ENCODE assay signal across 4 worm cellular contexts in the genomic region with DNA sequence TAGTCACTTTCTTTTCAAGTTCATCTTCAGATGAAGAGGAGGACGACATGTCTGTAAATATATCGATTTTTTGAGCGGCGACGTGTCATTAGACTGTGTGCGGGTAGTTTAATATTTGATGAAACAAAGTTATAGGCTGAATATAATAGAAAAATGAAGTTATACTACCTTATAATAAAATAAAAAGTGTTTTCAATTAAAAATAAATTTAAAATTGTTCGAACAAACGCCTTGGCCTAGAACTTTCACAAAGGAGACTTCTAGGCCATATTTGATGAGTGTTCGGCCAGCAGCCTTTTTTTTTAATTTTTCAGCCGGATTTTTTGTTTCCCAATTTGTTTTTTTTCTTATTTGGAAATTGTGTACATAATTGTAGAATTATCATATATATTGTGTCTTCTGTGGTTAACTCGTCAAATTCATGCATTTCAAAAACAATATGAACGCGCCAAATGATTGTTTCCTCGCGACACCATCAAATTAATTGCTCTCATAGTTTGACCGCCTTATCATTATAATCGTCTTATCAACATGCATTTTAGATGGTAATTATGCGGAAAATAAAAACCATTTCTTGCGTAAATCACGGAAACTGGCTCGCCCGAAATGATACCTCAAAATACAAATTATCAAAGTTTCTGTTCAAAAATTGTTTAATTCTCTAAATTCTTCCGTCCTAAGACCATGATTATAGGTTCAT.
TF ChIP-seq lines count a peak whose summit lies in the region.

A gene (minus strand): TSS at position 51 of the 700 bp plus-strand sequence.

TF ChIP-seq in whole organism, L1 larva, 84 proteins besides CTCF, POLR2A, EP300 and RAD21 (continued from another document and continues in another):
- TF ChIP-seq aha-1 (tag; optimal IDR thresholded peaks at IDR 0.05; lab: Kevin White, UChicago) (no peak), ets-5 (GFP tag; IDR thresholded peaks at IDR 0.05; lab: Robert Waterston, UW) (no peak), irx-1 (tag; optimal IDR thresholded peaks at IDR 0.05; lab: Kevin White, UChicago) (peak; percentile 32), ztf-11 (tag; optimal IDR thresholded peaks at IDR 0.05; lab: Kevin White, UChicago) (peak in 1 of 2 experiments; percentile 22), sox-4 (tag; optimal IDR thresholded peaks at IDR 0.05; lab: Kevin White, UChicago) (no peak), pax-3 (tag; optimal IDR thresholded peaks at IDR 0.05; lab: Kevin White, UChicago) (no peak), dsc-1 (tag; optimal IDR thresholded peaks at IDR 0.05; lab: Kevin White, UChicago) (peak; percentile 25), lin-35 (GFP tag; optimal IDR thresholded peaks at IDR 0.05; lab: Kevin White, UChicago) (peak in 1 of 2 experiments; percentile 15), pag-3 (tag; optimal IDR thresholded peaks at IDR 0.05; lab: Kevin White, UChicago; ENCODE audit: borderline replicate concordance, insufficient read depth) (no peak), ceh-90 (tag; optimal IDR thresholded peaks at IDR 0.05; lab: Kevin White, UChicago) (peak; percentile 79), snu-23 (GFP tag; optimal IDR thresholded peaks at IDR 0.05; lab: Kevin White, UChicago) (no peak), fkh-8 (tag; optimal IDR thresholded peaks at IDR 0.05; lab: Kevin White, UChicago) (no peak), lin-14 (GFP tag; optimal IDR thresholded peaks at IDR 0.05; lab: Kevin White, UChicago) (peak; percentile 33), elt-2 (tag; optimal IDR thresholded peaks at IDR 0.05; lab: Kevin White, UChicago) (peak; percentile 63), nhr-20 (tag; optimal IDR thresholded peaks at IDR 0.05; lab: Kevin White, UChicago) (no peak), skn-1 (tag; optimal IDR thresholded peaks at IDR 0.05; lab: Kevin White, UChicago) (no peak), lir-3 (tag; optimal IDR thresholded peaks at IDR 0.05; lab: Kevin White, UChicago; ENCODE audit: poor library complexity) (peak; percentile 63), ces-1 (GFP tag; optimal IDR thresholded peaks at IDR 0.05; lab: Kevin White, UChicago) (no peak), C04F5.9 (tag; optimal IDR thresholded peaks at IDR 0.05; lab: Kevin White, UChicago) (no peak), grh-1 (GFP tag; IDR thresholded peaks at IDR 0.05; lab: Robert Waterston, UW) (no peak), mab-9 (GFP tag; IDR thresholded peaks at IDR 0.05; lab: Robert Waterston, UW) (no peak), tbx-2 (tag; optimal IDR thresholded peaks at IDR 0.05; lab: Kevin White, UChicago) (peak; percentile 16), dpl-1 (GFP tag; optimal IDR thresholded peaks at IDR 0.05; lab: Kevin White, UChicago) (peak in 2 of 3 experiments; percentile 21 to 45), aly-2 (tag; optimal IDR thresholded peaks at IDR 0.05; lab: Kevin White, UChicago) (no peak), nhr-90 (tag; optimal IDR thresholded peaks at IDR 0.05; lab: Kevin White, UChicago; ENCODE audit: poor library complexity) (peak; percentile 56), ztf-4 (tag; optimal IDR thresholded peaks at IDR 0.05; lab: Kevin White, UChicago) (no peak), hlh-4 (tag; optimal IDR thresholded peaks at IDR 0.05; lab: Kevin White, UChicago) (no peak), nhr-47 (tag; optimal IDR thresholded peaks at IDR 0.05; lab: Kevin White, UChicago) (no peak), hpl-2 (GFP tag; optimal IDR thresholded peaks at IDR 0.05; lab: Kevin White, UChicago) (no peak), fkh-4 (tag; optimal IDR thresholded peaks at IDR 0.05; lab: Kevin White, UChicago; ENCODE audit: borderline replicate concordance) (peak; percentile 34)

TF ChIP-seq in whole organism, L3 larva, 47 proteins besides CTCF, POLR2A, EP300 and RAD21 (continued from another document):
- TF ChIP-seq nhr-43 (tag; optimal IDR thresholded peaks at IDR 0.05; lab: Kevin White, UChicago; ENCODE audit: poor library complexity, severe bottlenecking) (peak; percentile 2), elt-2 (tag; optimal IDR thresholded peaks at IDR 0.05; lab: Kevin White, UChicago) (peak; percentile 69), aly-2 (tag; optimal IDR thresholded peaks at IDR 0.05; lab: Kevin White, UChicago) (no peak), lin-39 (tag; optimal IDR thresholded peaks at IDR 0.05; lab: Kevin White, UChicago) (no peak), elt-3 (tag; optimal IDR thresholded peaks at IDR 0.05; lab: Kevin White, UChicago) (no peak), fkh-10 (GFP tag; optimal IDR thresholded peaks at IDR 0.05; lab: Kevin White, UChicago) (no peak)
TF ChIP-seq in whole organism, L3 larva: peak in this region for 4.

TF ChIP-seq in whole organism, L4 larva, 104 proteins besides CTCF, POLR2A, EP300 and RAD21 (continued from another document):
- TF ChIP-seq mdl-1 (tag; optimal IDR thresholded peaks at IDR 0.05; lab: Kevin White, UChicago) = no peak
- no peak for TF ChIP-seq F49E8.2 (tag; optimal IDR thresholded peaks at IDR 0.05; lab: Kevin White, UChicago; ENCODE audit: borderline replicate concordance)
- TF ChIP-seq pqm-1 (tag; optimal IDR thresholded peaks at IDR 0.05; lab: Kevin White, UChicago) = peak; percentile 86
- TF ChIP-seq jun-1 (tag; optimal IDR thresholded peaks at IDR 0.05; lab: Kevin White, UChicago) = no peak
- TF ChIP-seq nhr-6 (tag; optimal IDR thresholded peaks at IDR 0.05; lab: Kevin White, UChicago) = no peak
- TF ChIP-seq unc-130 (GFP tag; optimal IDR thresholded peaks at IDR 0.05; lab: Kevin White, UChicago) = peak; percentile 46
- TF ChIP-seq dpl-1 (GFP tag; optimal IDR thresholded peaks at IDR 0.05; lab: Kevin White, UChicago) = peak; percentile 23
- peak; percentile 58 for TF ChIP-seq dve-1 (tag; optimal IDR thresholded peaks at IDR 0.05; lab: Kevin White, UChicago; ENCODE audit: insufficient read depth)
- peak; percentile 72 for TF ChIP-seq nhr-28 (tag; optimal IDR thresholded peaks at IDR 0.05; lab: Kevin White, UChicago)
- no peak for TF ChIP-seq daf-16 (GFP tag; optimal IDR thresholded peaks at IDR 0.05; lab: Kevin White, UChicago)
- peak; percentile 86 for TF ChIP-seq daf-16 (tag; optimal IDR thresholded peaks at IDR 0.05; lab: Kevin White, UChicago)
- TF ChIP-seq hmg-1.1 (GFP tag; IDR thresholded peaks at IDR 0.05; lab: Robert Waterston, UW) = no peak
- no peak for TF ChIP-seq ctbp-1 (GFP tag; IDR thresholded peaks at IDR 0.05; lab: Robert Waterston, UW)
- peak; percentile 59 for TF ChIP-seq hlh-11 (tag; optimal IDR thresholded peaks at IDR 0.05; lab: Kevin White, UChicago)
- no peak for TF ChIP-seq spr-1 (tag; optimal IDR thresholded peaks at IDR 0.05; lab: Kevin White, UChicago)
- no peak for TF ChIP-seq duxl-1 (tag; optimal IDR thresholded peaks at IDR 0.05; lab: Kevin White, UChicago; ENCODE audit: poor library complexity)
- TF ChIP-seq nhr-77 (tag; optimal IDR thresholded peaks at IDR 0.05; lab: Kevin White, UChicago) = peak; percentile 11
- no peak for TF ChIP-seq daf-19 (GFP tag; conservative IDR thresholded peaks at IDR 0.05; lab: Robert Waterston, UW)
- no peak for TF ChIP-seq tra-1 (GFP tag; IDR thresholded peaks at IDR 0.05; lab: Robert Waterston, UW)
- no peak for TF ChIP-seq nhr-76 (tag; optimal IDR thresholded peaks at IDR 0.05; lab: Kevin White, UChicago)
- no peak for TF ChIP-seq nhr-11 (tag; optimal IDR thresholded peaks at IDR 0.05; lab: Kevin White, UChicago)
- peak in 1 of 2 experiments; percentile 5 for TF ChIP-seq hif-1 (tag; optimal IDR thresholded peaks at IDR 0.05; lab: Kevin White, UChicago)
- TF ChIP-seq dmd-6 (GFP tag; IDR thresholded peaks at IDR 0.05; lab: Robert Waterston, UW) = peak; percentile 70; the same call in 1 of the 2 replicates
- no peak for TF ChIP-seq nhr-111 (GFP tag; optimal IDR thresholded peaks at IDR 0.05; lab: Kevin White, UChicago)
- no peak for TF ChIP-seq madf-5 (GFP tag; IDR thresholded peaks at IDR 0.05; lab: Robert Waterston, UW)
- no peak for TF ChIP-seq daf-12 (tag; optimal IDR thresholded peaks at IDR 0.05; lab: Kevin White, UChicago)

TF ChIP-seq in whole organism, late embryonic, 69 proteins besides CTCF, POLR2A, EP300 and RAD21 (continued from another document):
- TF ChIP-seq ceh-30 (tag; optimal IDR thresholded peaks at IDR 0.05; lab: Kevin White, UChicago) (no peak), ceh-19 (GFP tag; optimal IDR thresholded peaks at IDR 0.05; lab: Kevin White, UChicago) (no peak), pat-9 (tag; optimal IDR thresholded peaks at IDR 0.05; lab: Kevin White, UChicago) (no peak), madf-2 (tag; optimal IDR thresholded peaks at IDR 0.05; lab: Kevin White, UChicago) (no peak), ceh-48 (tag; optimal IDR thresholded peaks at IDR 0.05; lab: Kevin White, UChicago) (peak; percentile 1), C08G9.2 (tag; optimal IDR thresholded peaks at IDR 0.05; lab: Kevin White, UChicago) (peak; percentile 10), ceh-2 (tag; optimal IDR thresholded peaks at IDR 0.05; lab: Kevin White, UChicago) (peak; percentile 3), ref-2 (tag; optimal IDR thresholded peaks at IDR 0.05; lab: Kevin White, UChicago) (no peak), K09A11.1 (tag; optimal IDR thresholded peaks at IDR 0.05; lab: Kevin White, UChicago; ENCODE audit: insufficient read depth) (no peak)
TF ChIP-seq in whole organism, late embryonic: peak in this region for 7.
